Worm (Caenorhabditis elegans): ENCODE data around the gene F20A1.8.

F20A1.8 gene

DNA sequence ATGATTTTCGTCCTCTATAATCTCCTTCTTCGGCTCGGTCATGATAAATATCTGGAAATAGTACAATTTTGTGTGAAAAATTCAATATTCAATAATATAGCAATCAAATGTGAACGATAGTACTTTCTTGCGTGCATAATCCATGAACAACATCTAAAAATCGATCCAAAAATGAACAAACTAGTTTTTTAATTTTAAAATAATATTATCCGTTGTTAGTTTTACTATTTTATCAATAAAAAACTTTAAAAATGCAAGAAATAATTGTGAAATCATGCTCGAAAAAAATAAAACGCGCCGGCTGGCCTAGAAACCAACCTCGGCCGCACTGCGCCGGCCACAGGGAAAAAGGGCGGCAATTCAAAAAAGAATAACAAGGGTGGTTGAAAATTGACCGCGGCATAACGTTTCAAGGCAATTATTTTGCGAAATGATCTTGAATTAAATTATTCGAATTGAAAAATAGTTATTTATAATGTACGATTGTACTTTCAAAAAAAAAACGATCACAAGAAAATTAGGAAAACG, 37.3 kb upstream of the F20A1.8 start, which contains the start of gene mys-1 (continued):
- TF ChIP-seq ZK337.2 (GFP tag; IDR thresholded peaks at IDR 0.05) (peak; percentile 66; the same call in 1 of the 2 replicates), gei-8 (GFP tag; optimal IDR thresholded peaks at IDR 0.05) (no peak), nhr-237 (tag; optimal IDR thresholded peaks at IDR 0.05) (no peak), dve-1 (tag; optimal IDR thresholded peaks at IDR 0.05; ENCODE audit: insufficient read depth) (peak; percentile 10), dmd-9 (GFP tag; IDR thresholded peaks at IDR 0.05) (peak; percentile 66; the same call in 1 of the 2 replicates), lin-39 (tag; optimal IDR thresholded peaks at IDR 0.05) (no peak), egl-43 (GFP tag; IDR thresholded peaks at IDR 0.05) (no peak), aly-2 (tag; optimal IDR thresholded peaks at IDR 0.05) (no peak), mxl-3 (GFP tag; optimal IDR thresholded peaks at IDR 0.05) (no peak), tra-1 (GFP tag; IDR thresholded peaks at IDR 0.05) (no peak), arid-1 (GFP tag; conservative IDR thresholded peaks at IDR 0.05) (no peak), zag-1 (tag; optimal IDR thresholded peaks at IDR 0.05) (no peak), lsy-2 (tag; optimal IDR thresholded peaks at IDR 0.05) (peak in 1 of 2 experiments; percentile 67), nhr-28 (tag; optimal IDR thresholded peaks at IDR 0.05) (no peak), php-3 (GFP tag; IDR thresholded peaks at IDR 0.05) (no peak), mep-1 (tag; optimal IDR thresholded peaks at IDR 0.05) (peak; percentile 18), zfp-2 (tag; optimal IDR thresholded peaks at IDR 0.05) (no peak), T26A8.4 (GFP tag; IDR thresholded peaks at IDR 0.05) (no peak), dmd-8 (GFP tag; IDR thresholded peaks at IDR 0.05) (no peak), F10B5.3 (tag; optimal IDR thresholded peaks at IDR 0.05) (no peak), hmg-1.1 (GFP tag; IDR thresholded peaks at IDR 0.05) (no peak), ceh-28 (tag; optimal IDR thresholded peaks at IDR 0.05) (no peak)

DNA sequence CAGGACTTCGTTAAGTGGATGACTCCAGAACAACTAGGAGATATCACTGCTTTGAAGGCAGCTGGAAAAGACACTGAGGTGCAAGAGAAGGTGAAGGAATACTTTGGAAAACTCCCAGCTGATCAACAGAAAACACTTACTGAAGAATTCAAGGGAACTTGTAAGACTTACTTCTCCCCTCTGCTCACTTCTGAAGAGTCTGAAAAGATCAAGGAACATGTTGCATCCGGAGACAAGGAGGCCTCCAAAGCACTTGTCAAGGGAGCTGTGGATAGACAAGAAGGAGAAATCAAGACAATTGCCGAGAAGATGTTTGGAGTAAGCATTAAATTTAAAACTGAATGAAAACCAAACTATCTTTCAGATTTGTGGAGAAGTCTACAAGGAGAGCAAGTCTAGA, 32.0 kb upstream of the F20A1.8 start:
- no peak for TF ChIP-seq fos-1 (tag; optimal IDR thresholded peaks at IDR 0.05)
- no peak for TF ChIP-seq nhr-28 (tag; optimal IDR thresholded peaks at IDR 0.05)
- no peak for TF ChIP-seq nhr-42 (GFP tag; IDR thresholded peaks at IDR 0.05)
- no peak for TF ChIP-seq zag-1 (tag; optimal IDR thresholded peaks at IDR 0.05)
- TF ChIP-seq ceh-82 (tag; optimal IDR thresholded peaks at IDR 0.05) = no peak
- no peak for TF ChIP-seq nhr-237 (tag; optimal IDR thresholded peaks at IDR 0.05)
- TF ChIP-seq aha-1 (tag) = peak; percentile 93
- peak; percentile 0 for TF ChIP-seq hlh-11 (tag; optimal IDR thresholded peaks at IDR 0.05)
- no peak for TF ChIP-seq hif-1 (tag; optimal IDR thresholded peaks at IDR 0.05)
- TF ChIP-seq ceh-32 (tag; optimal IDR thresholded peaks at IDR 0.05; ENCODE audit: poor library complexity) = no peak

DNA sequence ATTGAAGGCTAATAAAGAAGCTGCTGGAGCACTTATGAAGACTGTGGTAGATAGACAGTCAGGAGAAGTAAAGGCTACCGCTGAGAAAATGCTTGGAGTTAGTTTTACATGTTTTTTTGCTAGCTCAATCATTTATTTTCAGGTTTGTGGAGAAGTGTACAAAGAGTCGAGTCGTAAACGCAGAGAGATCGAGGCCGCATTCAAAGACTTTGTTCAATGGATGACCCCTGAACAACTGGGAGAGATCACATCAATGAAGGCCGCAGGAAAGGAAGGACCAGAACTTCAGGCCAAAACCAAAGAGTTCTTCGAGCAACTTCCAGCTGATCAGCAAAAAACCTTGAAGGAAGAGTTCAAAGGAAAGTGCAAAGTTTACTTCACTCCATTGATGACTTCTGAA, 31.4 kb upstream of the F20A1.8 start:
- TF ChIP-seq nhr-25 (tag; optimal IDR thresholded peaks at IDR 0.05; ENCODE audit: borderline replicate concordance, insufficient read depth) (no peak), nhr-77 (tag; optimal IDR thresholded peaks at IDR 0.05) (no peak), unc-62 (GFP tag; optimal IDR thresholded peaks at IDR 0.05 in 1 of 2) (peak in 1 of 2 experiments; percentile 76), unc-62 (tag; optimal IDR thresholded peaks at IDR 0.05) (no peak), aha-1 (tag) (peak; percentile 87), mxl-2 (GFP tag; conservative IDR thresholded peaks at IDR 0.05) (no peak), dpl-1 (GFP tag; optimal IDR thresholded peaks at IDR 0.05) (no peak), nhr-42 (GFP tag; IDR thresholded peaks at IDR 0.05) (no peak), ama-1 (optimal IDR thresholded peaks at IDR 0.05) (no peak)

DNA sequence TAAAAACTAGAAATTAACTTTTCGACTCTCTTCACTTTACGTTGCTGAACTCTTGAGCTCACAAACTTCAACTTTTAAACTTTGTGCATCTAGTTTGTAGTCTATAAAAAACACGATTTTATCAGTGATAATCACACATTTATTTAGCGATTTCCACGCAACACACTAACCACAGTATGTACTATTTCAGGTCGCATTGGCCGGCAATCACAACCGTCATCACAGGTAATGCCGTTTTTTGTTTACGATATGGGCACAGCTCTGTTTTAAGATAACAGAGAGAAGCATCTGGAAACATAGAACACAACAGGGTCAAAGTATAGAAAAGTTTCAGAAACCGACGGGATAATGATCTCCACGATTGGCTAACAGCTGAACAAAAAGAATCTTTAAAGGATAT, 28.7 kb upstream of the F20A1.8 start:
- peak; percentile 34 for TF ChIP-seq hlh-30 (tag; optimal IDR thresholded peaks at IDR 0.05; ENCODE audit: insufficient read depth)
- TF ChIP-seq daf-8 (GFP tag; IDR thresholded peaks at IDR 0.05) = no peak
- TF ChIP-seq lin-13 (GFP tag; optimal IDR thresholded peaks at IDR 0.05) = no peak
- TF ChIP-seq rbr-2 (tag; optimal IDR thresholded peaks at IDR 0.05) = no peak
- peak; percentile 41 for TF ChIP-seq mes-2 (tag; optimal IDR thresholded peaks at IDR 0.05; ENCODE audit: poor library complexity, severe bottlenecking)
- no peak for TF ChIP-seq lin-29 (GFP tag; IDR thresholded peaks at IDR 0.05)
- no peak for TF ChIP-seq cey-2 (tag; optimal IDR thresholded peaks at IDR 0.05; ENCODE audit: borderline replicate concordance, insufficient read depth)
- no peak for TF ChIP-seq nhr-48 (tag; optimal IDR thresholded peaks at IDR 0.05)
- no peak for TF ChIP-seq ZK337.2 (GFP tag; IDR thresholded peaks at IDR 0.05)
- TF ChIP-seq vab-7 (GFP tag; IDR thresholded peaks at IDR 0.05) = no peak
- TF ChIP-seq ctbp-1 (GFP tag; IDR thresholded peaks at IDR 0.05) = no peak
- TF ChIP-seq lin-1 (GFP tag; IDR thresholded peaks at IDR 0.05) = no peak
- TF ChIP-seq tra-1 (GFP tag; IDR thresholded peaks at IDR 0.05) = peak; percentile 22; the same call in 1 of the 2 replicates
- no peak for TF ChIP-seq dpl-1 (GFP tag; optimal IDR thresholded peaks at IDR 0.05)
- TF ChIP-seq nhr-237 (tag; optimal IDR thresholded peaks at IDR 0.05) = no peak
- TF ChIP-seq zfp-2 (tag; optimal IDR thresholded peaks at IDR 0.05) = no peak
